Fruit fly (Drosophila melanogaster): ENCODE results near the gene JMJD4.

JMJD4 gene

dm6 chr2L:18141471-18142345 lies 17.4 kb downstream of the JMJD4 start:
- TF ChIP-seq CG14711 (tag; optimal IDR thresholded peaks at IDR 0.05) = peak; percentile 27
- no peak for TF ChIP-seq Hr96 (GFP tag; optimal IDR thresholded peaks at IDR 0.05)
- TF ChIP-seq CG5204 (GFP tag; optimal IDR thresholded peaks at IDR 0.05) = peak; percentile 32
- TF ChIP-seq CG7101 (tag; optimal IDR thresholded peaks at IDR 0.05) = peak; percentile 34
- TF ChIP-seq CG12768 (GFP tag; optimal IDR thresholded peaks at IDR 0.05) = peak; percentile 15
- no peak for TF ChIP-seq CG7045 (GFP tag; optimal IDR thresholded peaks at IDR 0.05)
- peak; percentile 49 for TF ChIP-seq CG11617 (GFP tag; optimal IDR thresholded peaks at IDR 0.05)
- TF ChIP-seq CG1620 (GFP tag; optimal IDR thresholded peaks at IDR 0.05) = no peak
- TF ChIP-seq CG33017 (tag; optimal IDR thresholded peaks at IDR 0.05) = peak; percentile 35
- TF ChIP-seq tj (GFP tag; optimal IDR thresholded peaks at IDR 0.05) = peak; percentile 77
- TF ChIP-seq Clk (GFP tag; optimal IDR thresholded peaks at IDR 0.05) = no peak
- peak; percentile 5 for TF ChIP-seq bab1 (GFP tag; optimal IDR thresholded peaks at IDR 0.05)

DNA sequence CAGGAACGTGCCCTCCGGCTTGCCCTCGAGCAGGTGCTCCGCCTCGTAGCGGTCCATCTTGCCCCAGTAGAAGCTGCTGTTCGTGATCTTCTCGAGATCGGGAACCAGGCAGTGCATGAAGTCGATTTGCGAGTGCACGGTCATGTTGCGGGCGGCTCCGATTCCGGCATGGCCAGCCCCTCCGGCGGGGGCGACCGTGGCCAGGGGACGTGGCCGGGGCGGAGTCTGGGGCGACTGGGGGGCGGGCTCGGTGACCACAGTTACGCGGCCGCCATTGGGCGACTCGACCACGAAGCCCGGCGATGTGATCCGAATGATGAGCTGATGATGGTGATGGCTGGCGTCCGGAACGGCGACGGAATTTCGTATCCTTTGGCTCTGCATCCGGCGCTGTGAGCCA lies 18.5 kb downstream of the JMJD4 start:
- TF ChIP-seq Crg-1 (GFP tag; optimal IDR thresholded peaks at IDR 0.05) = no peak
- no peak for TF ChIP-seq kay (GFP tag; ENCODE audit: borderline replicate concordance)
- no peak for TF ChIP-seq tj (GFP tag; optimal IDR thresholded peaks at IDR 0.05)
- no peak for TF ChIP-seq Hr96 (GFP tag; optimal IDR thresholded peaks at IDR 0.05)
- TF ChIP-seq ovo (GFP tag; optimal IDR thresholded peaks at IDR 0.05) = no peak
- no peak for TF ChIP-seq CG14711 (tag; optimal IDR thresholded peaks at IDR 0.05)
- TF ChIP-seq cic (GFP tag; optimal IDR thresholded peaks at IDR 0.05) = no peak
- no peak for TF ChIP-seq pad (GFP tag; optimal IDR thresholded peaks at IDR 0.05)
- TF ChIP-seq Clk (GFP tag; optimal IDR thresholded peaks at IDR 0.05) = no peak
- no peak for TF ChIP-seq CG1620 (GFP tag; optimal IDR thresholded peaks at IDR 0.05)
- no peak for TF ChIP-seq CG12768 (GFP tag; optimal IDR thresholded peaks at IDR 0.05)
- TF ChIP-seq CG7101 (tag; optimal IDR thresholded peaks at IDR 0.05) = no peak
- TF ChIP-seq bab1 (GFP tag; optimal IDR thresholded peaks at IDR 0.05) = no peak
- no peak for TF ChIP-seq Mnt (GFP tag; optimal IDR thresholded peaks at IDR 0.05)
- no peak for TF ChIP-seq CG5204 (GFP tag; optimal IDR thresholded peaks at IDR 0.05)
- TF ChIP-seq CG11617 (GFP tag; optimal IDR thresholded peaks at IDR 0.05) = no peak
- no peak for TF ChIP-seq toe (GFP tag; optimal IDR thresholded peaks at IDR 0.05)
- TF ChIP-seq CG33017 (tag; optimal IDR thresholded peaks at IDR 0.05) = no peak
- TF ChIP-seq CG7045 (GFP tag; optimal IDR thresholded peaks at IDR 0.05) = no peak
- no peak for TF ChIP-seq cnc (optimal IDR thresholded peaks at IDR 0.05)

dm6 chr2L:18137591-18138247 lies 21.4 kb downstream of the JMJD4 start, which contains the start of gene kel:
Gene kel, minus strand, starts transcription at chr2L:18138083.
- TF ChIP-seq CG14711 (tag; optimal IDR thresholded peaks at IDR 0.05) (peak; percentile 22), CG11617 (GFP tag; optimal IDR thresholded peaks at IDR 0.05) (no peak), kay (GFP tag; ENCODE audit: borderline replicate concordance) (no peak), CG5204 (GFP tag; optimal IDR thresholded peaks at IDR 0.05) (no peak), CG1620 (GFP tag; optimal IDR thresholded peaks at IDR 0.05) (no peak), bab1 (GFP tag; optimal IDR thresholded peaks at IDR 0.05) (peak; percentile 63), cic (GFP tag; optimal IDR thresholded peaks at IDR 0.05) (peak; percentile 4), CG12768 (GFP tag; optimal IDR thresholded peaks at IDR 0.05) (peak; percentile 28), Mnt (GFP tag; optimal IDR thresholded peaks at IDR 0.05) (peak; percentile 9), Clk (GFP tag; optimal IDR thresholded peaks at IDR 0.05) (no peak), cnc (optimal IDR thresholded peaks at IDR 0.05) (no peak), CG33017 (tag; optimal IDR thresholded peaks at IDR 0.05) (peak; percentile 28), Hr96 (GFP tag; optimal IDR thresholded peaks at IDR 0.05) (no peak), tj (GFP tag; optimal IDR thresholded peaks at IDR 0.05) (peak; percentile 20), pad (GFP tag; optimal IDR thresholded peaks at IDR 0.05) (no peak), CG7101 (tag; optimal IDR thresholded peaks at IDR 0.05) (peak; percentile 26), ovo (GFP tag; optimal IDR thresholded peaks at IDR 0.05) (no peak), Crg-1 (GFP tag; optimal IDR thresholded peaks at IDR 0.05) (no peak), CG7045 (GFP tag; optimal IDR thresholded peaks at IDR 0.05) (no peak), toe (GFP tag; optimal IDR thresholded peaks at IDR 0.05) (no peak)

DNA sequence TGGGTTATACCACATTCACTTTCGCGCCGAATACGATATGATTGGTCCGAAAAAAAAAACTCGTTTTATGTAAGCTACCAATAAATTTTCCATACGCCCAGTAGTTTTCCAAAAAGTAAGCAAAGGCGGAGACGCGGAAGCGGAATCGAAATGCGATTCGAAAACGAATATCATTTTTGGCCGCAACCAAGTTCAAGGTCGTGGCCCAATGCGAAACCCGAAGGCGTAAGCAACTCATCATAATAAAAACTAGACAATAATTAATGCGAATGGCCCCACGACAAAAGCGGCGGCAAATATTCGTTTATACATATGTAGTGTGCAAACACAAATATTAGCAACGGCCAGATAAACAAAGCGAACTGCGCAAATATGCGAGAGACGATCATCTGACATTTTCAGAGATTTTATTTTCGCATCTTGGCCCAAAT lies 22.6 kb downstream of the JMJD4 start:
- TF ChIP-seq tj (GFP tag; optimal IDR thresholded peaks at IDR 0.05) (peak; percentile 5), CG33017 (tag; optimal IDR thresholded peaks at IDR 0.05) (peak; percentile 32), cic (GFP tag; optimal IDR thresholded peaks at IDR 0.05) (peak; percentile 67), CG1620 (GFP tag; optimal IDR thresholded peaks at IDR 0.05) (no peak), kay (GFP tag; ENCODE audit: borderline replicate concordance) (peak; percentile 67), CG11617 (GFP tag; optimal IDR thresholded peaks at IDR 0.05) (peak; percentile 54), Mnt (GFP tag; optimal IDR thresholded peaks at IDR 0.05) (peak; percentile 15), cnc (optimal IDR thresholded peaks at IDR 0.05) (no peak), CG12768 (GFP tag; optimal IDR thresholded peaks at IDR 0.05) (peak; percentile 60), ovo (GFP tag; optimal IDR thresholded peaks at IDR 0.05) (peak; percentile 28), CG7101 (tag; optimal IDR thresholded peaks at IDR 0.05) (peak; percentile 45), CG5204 (GFP tag; optimal IDR thresholded peaks at IDR 0.05) (peak; percentile 17), CG14711 (tag; optimal IDR thresholded peaks at IDR 0.05) (peak; percentile 25), Clk (GFP tag; optimal IDR thresholded peaks at IDR 0.05) (peak; percentile 40), pad (GFP tag; optimal IDR thresholded peaks at IDR 0.05) (peak; percentile 35), CG7045 (GFP tag; optimal IDR thresholded peaks at IDR 0.05) (peak; percentile 75), bab1 (GFP tag; optimal IDR thresholded peaks at IDR 0.05) (no peak), Hr96 (GFP tag; optimal IDR thresholded peaks at IDR 0.05) (peak; percentile 41), Crg-1 (GFP tag; optimal IDR thresholded peaks at IDR 0.05) (peak; percentile 41), toe (GFP tag; optimal IDR thresholded peaks at IDR 0.05) (no peak)

DNA sequence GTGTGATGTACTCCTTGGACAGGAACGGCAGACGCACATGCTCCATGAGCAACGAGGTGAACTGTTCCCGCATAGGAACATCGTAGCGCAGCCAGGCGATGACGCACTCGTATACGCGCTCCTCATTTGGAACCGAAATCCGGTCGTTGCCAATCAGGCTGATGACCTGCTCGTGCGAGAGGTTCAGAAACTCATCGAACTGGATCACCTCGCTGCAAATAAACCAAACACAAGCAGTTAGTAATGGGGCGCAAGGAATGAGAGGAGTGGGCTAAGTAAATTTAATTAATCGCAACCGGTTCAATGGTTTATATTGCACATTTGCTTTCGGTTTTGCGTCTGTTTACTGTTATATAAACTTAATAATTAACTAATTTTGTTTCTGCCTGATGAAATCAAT lies 24.5 kb downstream of the JMJD4 start:
- TF ChIP-seq Clk (GFP tag; optimal IDR thresholded peaks at IDR 0.05) (no peak), CG14711 (tag; optimal IDR thresholded peaks at IDR 0.05) (no peak), cic (GFP tag; optimal IDR thresholded peaks at IDR 0.05) (no peak), CG1620 (GFP tag; optimal IDR thresholded peaks at IDR 0.05) (no peak), cnc (optimal IDR thresholded peaks at IDR 0.05) (no peak), CG5204 (GFP tag; optimal IDR thresholded peaks at IDR 0.05) (no peak), CG12768 (GFP tag; optimal IDR thresholded peaks at IDR 0.05) (no peak), Mnt (GFP tag; optimal IDR thresholded peaks at IDR 0.05) (no peak), kay (GFP tag; ENCODE audit: borderline replicate concordance) (no peak), ovo (GFP tag; optimal IDR thresholded peaks at IDR 0.05) (no peak), toe (GFP tag; optimal IDR thresholded peaks at IDR 0.05) (no peak), Hr96 (GFP tag; optimal IDR thresholded peaks at IDR 0.05) (no peak), CG7045 (GFP tag; optimal IDR thresholded peaks at IDR 0.05) (no peak)
